Fruit fly (Drosophila melanogaster) whole organism, wandering third instar larva: Measurements from ENCODE around the gene Gr94a.

Source experiments
- CrebA ChIP-seq: fragments of 200-800 bp; sonication (Bioruptor generic); optimal IDR thresholded peaks from 2 replicates; lab custom pipeline; 2016; ENCODE audit warnings: missing biosample characterization, mild to moderate bottlenecking, missing genetic modification characterization, borderline replicate concordance
- Dif ChIP-seq: fragments of 200-275, 200-300 bp; sonication (Bioruptor generic); optimal IDR thresholded peaks from 2 replicates; lab custom pipeline; 2018; ENCODE audit warnings: missing biosample characterization, missing genetic modification characterization; ENCODE audit not compliant: partially characterized antibody
- OdsH ChIP-seq: fragments of 200-800 bp; sonication (Bioruptor generic); optimal IDR thresholded peaks from 2 replicates; lab custom pipeline; 2016; ENCODE audit warnings: missing biosample characterization, mild to moderate bottlenecking, missing genetic modification characterization
- sv ChIP-seq: fragments of 200-800 bp; sonication (Bioruptor generic); optimal IDR thresholded peaks from 3 replicates; lab custom pipeline; 2016; ENCODE audit warnings: missing biosample characterization, missing genetic modification characterization

dm6 chr3R:23027428-23027813, 24.1 kb upstream of the Gr94a start:
- TF ChIP-seq sv (GFP tag; lab: Kevin White, UChicago) (no peak), Dif (GFP tag; lab: Kevin White, UChicago) (no peak), CrebA (GFP tag; lab: Kevin White, UChicago) (no peak), OdsH (GFP tag; lab: Kevin White, UChicago) (no peak)
